Fruit fly (Drosophila melanogaster) whole organism, embryonic: Measurements from ENCODE around the gene Fer3.

Source experiments
- ATbp ChIP-seq: fragments of 200-800 bp; sonication (Bioruptor generic); optimal IDR thresholded peaks from 2 replicates; lab custom pipeline; 2017; ENCODE audit warnings: missing biosample characterization, mild to moderate bottlenecking, missing genetic modification characterization, missing genetic modification reagents
- Abd-B ChIP-seq: fragments of 200-800 bp; sonication (Bioruptor generic); optimal IDR thresholded peaks from 2 replicates; lab custom pipeline; 2018; ENCODE audit warnings: missing biosample characterization, mild to moderate bottlenecking, missing genetic modification characterization, moderate library complexity
- Aef1 ChIP-seq: fragments of 200-800 bp; sonication (Bioruptor generic); IDR thresholded peaks from 3 replicates; pipeline ENCODE4 v1.3.6; 2022; ENCODE audit warnings: missing biosample characterization, missing genetic modification characterization
- CG10147 ChIP-seq: fragments of 200-800 bp; sonication (Bioruptor generic); optimal IDR thresholded peaks from 2 replicates; lab custom pipeline; 2019; ENCODE audit warnings: missing biosample characterization, mild to moderate bottlenecking, missing genetic modification characterization, moderate library complexity
- CG11723 ChIP-seq: fragments of 200-800 bp; sonication (Bioruptor generic); optimal IDR thresholded peaks from 2 replicates; lab custom pipeline; 2017; ENCODE audit warnings: missing biosample characterization, mild to moderate bottlenecking, missing genetic modification characterization
- CG1233 ChIP-seq: fragments of 200-800 bp; sonication (Bioruptor generic); optimal IDR thresholded peaks from 4 replicates; lab custom pipeline; 2018; ENCODE audit warnings: missing biosample characterization, mild to moderate bottlenecking, missing genetic modification characterization
- CG15073 ChIP-seq: fragments of 200-800 bp; sonication (Bioruptor generic); optimal IDR thresholded peaks from 2 replicates; lab custom pipeline; 2016; ENCODE audit warnings: missing biosample characterization, missing genetic modification characterization
- CG15479 ChIP-seq: fragments of 200-800 bp; sonication (Bioruptor generic); optimal IDR thresholded peaks from 3 replicates; lab custom pipeline; 2019; ENCODE audit warnings: missing biosample characterization, mild to moderate bottlenecking, missing genetic modification characterization, moderate library complexity
- CG1602 ChIP-seq: fragments of 200-800 bp; sonication (Bioruptor generic); optimal IDR thresholded peaks from 3 replicates; lab custom pipeline; 2016; ENCODE audit warnings: missing biosample characterization, missing genetic modification characterization
- CG16815 ChIP-seq: fragments of 200-800 bp; sonication (Bioruptor generic); optimal IDR thresholded peaks from 3 replicates; lab custom pipeline; 2017; ENCODE audit warnings: missing biosample characterization, mild to moderate bottlenecking, missing genetic modification characterization
- CG17568 ChIP-seq: fragments of 200-800 bp; sonication (Bioruptor generic); optimal IDR thresholded peaks from 2 replicates; lab custom pipeline; 2018; ENCODE audit warnings: missing biosample characterization, mild to moderate bottlenecking, missing genetic modification characterization, moderate library complexity
- CG17612 ChIP-seq: fragments of 200-800 bp; sonication (Bioruptor generic); IDR thresholded peaks from 2 replicates; pipeline ENCODE4 v1.3.6; 2022; ENCODE audit warnings: missing biosample characterization, missing genetic modification characterization
- CG2129 ChIP-seq: fragments of 200-800 bp; sonication (Bioruptor generic); IDR thresholded peaks from 2 replicates; pipeline ENCODE4 v1.3.6; 2022; ENCODE audit warnings: missing biosample characterization, missing genetic modification characterization; ENCODE audit not compliant: partially characterized antibody
- CG3065 ChIP-seq: fragments of 200-800 bp; sonication (Bioruptor generic); optimal IDR thresholded peaks from 2 replicates; lab custom pipeline; 2016; ENCODE audit warnings: missing biosample characterization, missing genetic modification characterization
- CG31441 ChIP-seq: fragments of 200-800 bp; sonication (Bioruptor generic); IDR thresholded peaks from 2 replicates; pipeline ENCODE4 v1.3.6; 2022; ENCODE audit warnings: missing biosample characterization, missing genetic modification characterization
- CG32772 ChIP-seq: fragments of 200-800 bp; sonication (Bioruptor generic); IDR thresholded peaks from 2 replicates; pipeline ENCODE4 v1.3.6; 2022; ENCODE audit warnings: missing biosample characterization, missing genetic modification characterization
- CG34422 ChIP-seq: fragments of 200-800 bp; sonication (Bioruptor generic); IDR thresholded peaks from 3 replicates; pipeline ENCODE4 v1.3.6; 2022; ENCODE audit warnings: missing biosample characterization, missing genetic modification characterization
- CG4820 ChIP-seq: fragments of 200-800 bp; sonication (Bioruptor generic); optimal IDR thresholded peaks from 3 replicates; lab custom pipeline; 2016; ENCODE audit warnings: missing biosample characterization, missing genetic modification characterization
- CG7556 ChIP-seq: fragments of 200-800 bp; sonication (Bioruptor generic); optimal IDR thresholded peaks from 2 replicates; lab custom pipeline; 2017; ENCODE audit warnings: missing biosample characterization, mild to moderate bottlenecking, missing genetic modification characterization
- CG8089 ChIP-seq: fragments of 200-800 bp; sonication (Bioruptor generic); optimal IDR thresholded peaks from 3 replicates; lab custom pipeline; 2016; ENCODE audit warnings: missing biosample characterization, missing genetic modification characterization
- CG8944 ChIP-seq: fragments of 200-800 bp; sonication (Bioruptor generic); optimal IDR thresholded peaks from 3 replicates; lab custom pipeline; 2016; ENCODE audit warnings: missing biosample characterization, missing genetic modification characterization
- CG9797 ChIP-seq: fragments of 200-800 bp; sonication (Bioruptor generic); optimal IDR thresholded peaks from 3 replicates; lab custom pipeline; 2018; ENCODE audit warnings: missing biosample characterization, mild to moderate bottlenecking, missing genetic modification characterization
- CrebB ChIP-seq: fragments of 200-800 bp; sonication (Bioruptor generic); optimal IDR thresholded peaks from 3 replicates; lab custom pipeline; 2018; ENCODE audit warnings: missing biosample characterization, mild to moderate bottlenecking, missing genetic modification characterization
- Eip74EF ChIP-seq, 2 experiments: fragments of 200-800 bp in 1 of 2; fragments of >200 bp in 1 of 2; sonication (Bioruptor generic) in 1 of 2; optimal IDR thresholded peaks; 2 replicates each; lab custom pipeline; 2017 to 2019; ENCODE audit warnings: missing biosample characterization in 2 of 2, missing genetic modification characterization in 2 of 2, mild to moderate bottlenecking in 1 of 2, moderate library complexity in 1 of 2
- Fer2 ChIP-seq: fragments of 200-800 bp; sonication (Bioruptor generic); optimal IDR thresholded peaks from 2 replicates; lab custom pipeline; 2018; ENCODE audit warnings: missing biosample characterization, mild to moderate bottlenecking, missing genetic modification characterization, moderate library complexity
- Hey ChIP-seq: fragments of 200-800 bp; sonication (Bioruptor generic); optimal IDR thresholded peaks from 3 replicates; lab custom pipeline; 2018; ENCODE audit warnings: missing biosample characterization, mild to moderate bottlenecking, missing genetic modification characterization
- Pdp1 ChIP-seq, 2 experiments: fragments of 200-800 bp; sonication (Bioruptor generic); optimal IDR thresholded peaks; 3 replicates each; lab custom pipeline; 2016; ENCODE audit warnings: missing biosample characterization in 2 of 2, missing genetic modification characterization in 2 of 2, mild to moderate bottlenecking in 1 of 2, moderate library complexity in 1 of 2
- Rx ChIP-seq: fragments of 200-800 bp; sonication (Bioruptor generic); IDR thresholded peaks from 2 replicates; pipeline ENCODE4 v1.3.6; 2022; ENCODE audit warnings: missing biosample characterization, missing genetic modification characterization
- Trl ChIP-seq, 3 experiments: fragments of >200 bp in 2 of 3; fragments of 200-800 bp in 1 of 3; sonication (Bioruptor generic) in 1 of 3; optimal IDR thresholded peaks; 2 replicates in 1 of 3; 3 replicates in 2 of 3; lab custom pipeline; 2016 to 2017; ENCODE audit warnings: missing biosample characterization in 1 of 3, missing genetic modification characterization in 1 of 3
- bigmax ChIP-seq: fragments of 200-800 bp; sonication (Bioruptor generic); optimal IDR thresholded peaks from 2 replicates; lab custom pipeline; 2018; ENCODE audit warnings: missing biosample characterization, mild to moderate bottlenecking, missing genetic modification characterization
- bowl ChIP-seq: fragments of 200-800 bp; sonication (Bioruptor generic); IDR thresholded peaks from 2 replicates; pipeline ENCODE4 v1.3.6; 2022; ENCODE audit warnings: missing biosample characterization, missing genetic modification characterization
- crc ChIP-seq: fragments of 200-800 bp; sonication (Bioruptor generic); optimal IDR thresholded peaks from 2 replicates; lab custom pipeline; 2016; ENCODE audit warnings: missing biosample characterization, missing genetic modification characterization
- cwo ChIP-seq: fragments of 200-800 bp; sonication (Bioruptor generic); optimal IDR thresholded peaks from 3 replicates; lab custom pipeline; 2017; ENCODE audit warnings: missing biosample characterization, missing genetic modification characterization, mild to moderate bottlenecking, moderate library complexity, missing genetic modification reagents
- disco-r ChIP-seq: fragments of 200-800 bp; sonication (Bioruptor generic); optimal IDR thresholded peaks from 2 replicates; lab custom pipeline; 2016; ENCODE audit warnings: missing biosample characterization, missing genetic modification characterization
- dm ChIP-seq: fragments of 200-800 bp; sonication (Bioruptor generic); optimal IDR thresholded peaks from 3 replicates; lab custom pipeline; 2016; ENCODE audit warnings: missing biosample characterization, missing genetic modification characterization
- esg ChIP-seq: fragments of 200-800 bp; sonication (Bioruptor generic); conservative IDR thresholded peaks from 2 replicates; pipeline ENCODE4 v1.3.6; 2022; ENCODE audit warnings: missing biosample characterization, missing genetic modification characterization
- fd102C ChIP-seq: fragments of 200-800 bp; sonication (Bioruptor generic); optimal IDR thresholded peaks from 2 replicates; lab custom pipeline; 2018; ENCODE audit warnings: missing biosample characterization, mild to moderate bottlenecking, missing genetic modification characterization, moderate library complexity
- fd96Cb ChIP-seq: fragments of 200-800 bp; sonication (Bioruptor generic); optimal IDR thresholded peaks from 2 replicates; lab custom pipeline; 2018; ENCODE audit warnings: missing biosample characterization, mild to moderate bottlenecking, missing genetic modification characterization, moderate library complexity
- gem ChIP-seq: fragments of 200-800 bp; sonication (Bioruptor generic); optimal IDR thresholded peaks from 2 replicates; lab custom pipeline; 2019; ENCODE audit warnings: missing biosample characterization, mild to moderate bottlenecking, missing genetic modification characterization, moderate library complexity
- her ChIP-seq: fragments of 200-800 bp; sonication (Bioruptor generic); optimal IDR thresholded peaks from 2 replicates; lab custom pipeline; 2016; ENCODE audit warnings: missing biosample characterization, missing genetic modification characterization
- luna ChIP-seq: fragments of 200-800 bp; sonication (Bioruptor generic); optimal IDR thresholded peaks from 2 replicates; lab custom pipeline; 2016; ENCODE audit warnings: missing biosample characterization, missing genetic modification characterization
- onecut ChIP-seq: fragments of 200-800 bp; sonication (Bioruptor generic); IDR thresholded peaks from 2 replicates; pipeline ENCODE4 v1.3.6; 2022; ENCODE audit warnings: missing biosample characterization, missing genetic modification characterization
- pfk ChIP-seq: fragments of 200-800 bp; sonication (Bioruptor generic); optimal IDR thresholded peaks from 2 replicates; lab custom pipeline; 2018; ENCODE audit warnings: missing biosample characterization, mild to moderate bottlenecking, missing genetic modification characterization, moderate library complexity
- pum ChIP-seq: fragments of 200-800 bp; sonication (Bioruptor generic); optimal IDR thresholded peaks from 2 replicates; lab custom pipeline; 2016; ENCODE audit warnings: missing biosample characterization, missing genetic modification characterization
- sc ChIP-seq, 3 experiments: fragments of >200 bp in 2 of 3; fragments of 200-800 bp in 1 of 3; sonication (Bioruptor generic) in 1 of 3; optimal IDR thresholded peaks; 2 replicates in 2 of 3; 3 replicates in 1 of 3; lab custom pipeline; 2017; ENCODE audit warnings: mild to moderate bottlenecking in 1 of 3, missing biosample characterization in 1 of 3, missing genetic modification characterization in 1 of 3, missing genetic modification reagents in 1 of 3
- sqz ChIP-seq: fragments of 200-800 bp; sonication (Bioruptor generic); optimal IDR thresholded peaks from 3 replicates; lab custom pipeline; 2018; ENCODE audit warnings: missing biosample characterization, mild to moderate bottlenecking, missing genetic modification characterization
- sr ChIP-seq: fragments of 200-800 bp; sonication (Bioruptor generic); IDR thresholded peaks from 3 replicates; pipeline ENCODE4 v1.3.6; 2022; ENCODE audit warnings: missing biosample characterization, missing genetic modification characterization
- stc ChIP-seq: fragments of 200-800 bp; sonication (Bioruptor generic); IDR thresholded peaks from 2 replicates; pipeline ENCODE4 v1.3.6; 2022; ENCODE audit warnings: missing biosample characterization, missing genetic modification characterization
- vnd ChIP-seq: fragments of 200-800 bp; sonication (Bioruptor generic); IDR thresholded peaks from 3 replicates; pipeline ENCODE4 v1.3.6; 2022; ENCODE audit warnings: missing biosample characterization, missing genetic modification characterization; ENCODE audit not compliant: partially characterized antibody

Gene Fer3

dm6 chr3R:11678016-11678415 is 16.1 kb downstream of the Fer3 start, which contains the start of gene CG18476 (continued):
- TF ChIP-seq CrebB (tag; lab: Kevin White, UChicago) (peak; percentile 76), vnd (no peak), bowl (GFP tag; lab: Robert Waterston, UW) (peak; percentile 72), her (GFP tag; lab: Kevin White, UChicago) (no peak), CG3065 (GFP tag; lab: Kevin White, UChicago) (peak; percentile 59), pum (peak; percentile 71), luna (GFP tag; lab: Kevin White, UChicago) (peak; percentile 4), Trl (optimal IDR thresholded peaks at IDR 0.05; lab: Kevin White, UChicago) (no peak), Trl (GFP tag; optimal IDR thresholded peaks at IDR 0.05; lab: Kevin White, UChicago) (peak; percentile 65), CG15479 (GFP tag; lab: Kevin White, UChicago) (no peak), Abd-B (GFP tag; lab: Kevin White, UChicago) (peak; percentile 97), disco-r (GFP tag; lab: Kevin White, UChicago) (peak; percentile 38), CG16815 (GFP tag; lab: Kevin White, UChicago) (peak; percentile 77), CG17568 (GFP tag; lab: Kevin White, UChicago) (no peak), dm (GFP tag; lab: Kevin White, UChicago) (peak; percentile 21), crc (GFP tag; lab: Kevin White, UChicago) (no peak), CG1233 (peak; percentile 91), Pdp1 (GFP tag; optimal IDR thresholded peaks at IDR 0.05; lab: Kevin White, UChicago) (peak; percentile 78 to 83), Fer2 (peak; percentile 86), sr (GFP tag; lab: Robert Waterston, UW) (peak; percentile 54; the same call in 1 of the 3 replicates), sc (optimal IDR thresholded peaks at IDR 0.05; lab: Kevin White, UChicago) (no peak), sc (GFP tag; optimal IDR thresholded peaks at IDR 0.05; lab: Kevin White, UChicago) (peak; percentile 44), bigmax (no peak), fd96Cb (tag; lab: Kevin White, UChicago) (peak; percentile 93), CG7556 (GFP tag; lab: Kevin White, UChicago) (peak; percentile 88), Aef1 (GFP tag; lab: Robert Waterston, UW) (peak; percentile 92), CG4820 (peak; percentile 90), Hey (no peak), CG31441 (peak; percentile 100), CG9797 (GFP tag; lab: Kevin White, UChicago) (peak; percentile 47), CG15073 (GFP tag; lab: Kevin White, UChicago) (no peak), CG10147 (GFP tag; lab: Kevin White, UChicago) (peak; percentile 95), Eip74EF (GFP tag; optimal IDR thresholded peaks at IDR 0.05; lab: Kevin White, UChicago) (peak in 1 of 2 experiments; percentile 89), CG17612 (GFP tag; lab: Robert Waterston, UW) (peak; percentile 89), gem (tag; lab: Kevin White, UChicago) (peak; percentile 97), pfk (GFP tag; lab: Kevin White, UChicago) (no peak), stc (GFP tag; lab: Robert Waterston, UW) (peak; percentile 94), CG1602 (GFP tag; lab: Kevin White, UChicago) (peak; percentile 85), sqz (GFP tag; lab: Kevin White, UChicago) (no peak), onecut (GFP tag; lab: Robert Waterston, UW) (peak; percentile 87), CG32772 (GFP tag; lab: Robert Waterston, UW) (peak; percentile 92), CG2129 (GFP tag; lab: Robert Waterston, UW) (no peak), Rx (GFP tag; lab: Robert Waterston, UW) (peak; percentile 91), CG8089 (GFP tag; lab: Kevin White, UChicago) (peak; percentile 33), cwo (GFP tag; lab: Kevin White, UChicago) (peak; percentile 79), CG8944 (GFP tag; lab: Kevin White, UChicago) (peak; percentile 36), CG34422 (GFP tag; lab: Robert Waterston, UW) (peak; percentile 96), fd102C (peak; percentile 6), esg (GFP tag; lab: Robert Waterston, UW) (peak; percentile 91), ATbp (GFP tag; lab: Kevin White, UChicago) (peak; percentile 78), CG11723 (peak; percentile 59)
